Fruit fly (Drosophila melanogaster): Measurements from ENCODE around the gene CG6023.

CG6023 gene

dm6 chrX:18366033-18366850, 45.2 kb upstream of the CG6023 start, which contains the start of gene CrebB (continued):
- TF ChIP-seq Blimp-1 (GFP tag; optimal IDR thresholded peaks at IDR 0.05) (no peak), CG8119 (GFP tag; IDR thresholded peaks at IDR 0.05) (no peak; the same call in 2 of the 3 replicates), salr (GFP tag; optimal IDR thresholded peaks at IDR 0.05) (peak in 1 of 2 experiments; percentile 53), CG9139 (GFP tag; optimal IDR thresholded peaks at IDR 0.05) (peak; percentile 29), CG15336 (GFP tag; IDR thresholded peaks at IDR 0.05) (peak; percentile 34), dac (GFP tag; optimal IDR thresholded peaks at IDR 0.05) (peak; percentile 31)

dm6 chrX:18364999-18365398, 44.0 kb upstream of the CG6023 start:
- TF ChIP-seq fd85E (GFP tag; optimal IDR thresholded peaks at IDR 0.05) (no peak), Eip78C (GFP tag) (no peak), Sox14 (GFP tag; optimal IDR thresholded peaks at IDR 0.05) (no peak), topi (GFP tag; optimal IDR thresholded peaks at IDR 0.05) (no peak), CG6792 (GFP tag; optimal IDR thresholded peaks at IDR 0.05) (no peak), eg (GFP tag; IDR thresholded peaks at IDR 0.05) (no peak), CG6854 (GFP tag; optimal IDR thresholded peaks at IDR 0.05) (no peak), CG10631 (GFP tag; optimal IDR thresholded peaks at IDR 0.05) (no peak), Lpt (GFP tag; optimal IDR thresholded peaks at IDR 0.05) (no peak), CG4318 (GFP tag; optimal IDR thresholded peaks at IDR 0.05) (no peak), ss (GFP tag; optimal IDR thresholded peaks at IDR 0.05) (no peak), fkh (GFP tag; optimal IDR thresholded peaks at IDR 0.05) (no peak), CG3032 (tag; optimal IDR thresholded peaks at IDR 0.05) (no peak), pdm3 (GFP tag; optimal IDR thresholded peaks at IDR 0.05) (no peak), CG8632 (GFP tag; optimal IDR thresholded peaks at IDR 0.05) (no peak), CG7368 (GFP tag; optimal IDR thresholded peaks at IDR 0.05) (no peak), CG34406 (GFP tag; optimal IDR thresholded peaks at IDR 0.05) (no peak)

- TF ChIP-seq CG6276 (GFP tag; optimal IDR thresholded peaks at IDR 0.05) (no peak), cyc (GFP tag; optimal IDR thresholded peaks at IDR 0.05) (no peak), CG11762 (GFP tag; optimal IDR thresholded peaks at IDR 0.05; ENCODE audit: insufficient read depth) (no peak), fkh (GFP tag; optimal IDR thresholded peaks at IDR 0.05) (no peak)
These were observed 43.2 kb upstream of the CG6023 start for dm6 chrX:18364047-18364747.

dm6 chrX:18363423-18363822, 42.4 kb upstream of the CG6023 start:
- TF ChIP-seq fd85E (GFP tag; optimal IDR thresholded peaks at IDR 0.05) (no peak), Hr4 (GFP tag; optimal IDR thresholded peaks at IDR 0.05) (no peak), fkh (GFP tag; optimal IDR thresholded peaks at IDR 0.05) (peak; percentile 87), CG32006 (GFP tag; optimal IDR thresholded peaks at IDR 0.05) (no peak)

dm6 chrX:18358352-18358931, 37.4 kb upstream of the CG6023 start, which contains the start of gene CG6106:
TSS of gene CG6106 (plus strand) at chrX:18358881.
- TF ChIP-seq eg (GFP tag; IDR thresholded peaks at IDR 0.05) (0 out of 3 replicates have a peak, but pooled peaks have one; percentile 11), Lpt (GFP tag; optimal IDR thresholded peaks at IDR 0.05) (no peak)

- TF ChIP-seq CG10669 (GFP tag; optimal IDR thresholded peaks at IDR 0.05) (no peak), topi (GFP tag; optimal IDR thresholded peaks at IDR 0.05) (peak; percentile 37), Sox14 (GFP tag; optimal IDR thresholded peaks at IDR 0.05) (peak; percentile 8), CG6854 (GFP tag; optimal IDR thresholded peaks at IDR 0.05) (peak; percentile 41), salr (GFP tag; optimal IDR thresholded peaks at IDR 0.05) (no peak), cyc (GFP tag; optimal IDR thresholded peaks at IDR 0.05) (peak; percentile 18), dac (GFP tag; optimal IDR thresholded peaks at IDR 0.05) (peak; percentile 17), fd59A (GFP tag; optimal IDR thresholded peaks at IDR 0.05) (no peak), ss (GFP tag; optimal IDR thresholded peaks at IDR 0.05) (peak; percentile 11 to 20), Sox102F (GFP tag; optimal IDR thresholded peaks at IDR 0.05) (peak; percentile 7), svp (GFP tag) (peak; percentile 64), CG6163 (GFP tag; IDR thresholded peaks at IDR 0.05) (0 out of 3 replicates have a peak, but pooled peaks have one; percentile 43), Eip78C (GFP tag) (peak; percentile 56), Blimp-1 (GFP tag; optimal IDR thresholded peaks at IDR 0.05) (peak; percentile 95)
These were observed 36.8 kb upstream of the CG6023 start for dm6 chrX:18357756-18358182.

Measured in whole organism, prepupa.